Fruit fly (Drosophila melanogaster) whole organism, embryonic: ENCODE measurements around the gene zuc.
A peak's percentile ranks its signal among the peaks of the same experiment; 100 is the strongest.

Source experiments
- CG10979 ChIP-seq: fragments of 200-800 bp; sonication (Bioruptor generic); optimal IDR thresholded peaks from 2 replicates; lab custom pipeline; 2018; ENCODE audit warnings: missing biosample characterization, mild to moderate bottlenecking, missing genetic modification characterization, moderate library complexity
- CG11247 ChIP-seq: fragments of 200-800 bp; sonication (Bioruptor generic); IDR thresholded peaks from 2 replicates; pipeline ENCODE4 v1.3.6; 2022; ENCODE audit warnings: missing biosample characterization, missing genetic modification characterization
- CG11560 ChIP-seq: fragments of 200-800 bp; sonication (Bioruptor generic); IDR thresholded peaks from 3 replicates; pipeline ENCODE4 v1.3.6; 2022; ENCODE audit warnings: missing biosample characterization, missing genetic modification characterization
- CG12391 ChIP-seq: fragments of 200-800 bp; sonication (Bioruptor generic); optimal IDR thresholded peaks from 3 replicates; lab custom pipeline; 2018; ENCODE audit warnings: missing biosample characterization, mild to moderate bottlenecking, missing genetic modification characterization, moderate library complexity
- CG15073 ChIP-seq: fragments of 200-800 bp; sonication (Bioruptor generic); optimal IDR thresholded peaks from 2 replicates; lab custom pipeline; 2016; ENCODE audit warnings: missing biosample characterization, missing genetic modification characterization
- CG15479 ChIP-seq: fragments of 200-800 bp; sonication (Bioruptor generic); optimal IDR thresholded peaks from 3 replicates; lab custom pipeline; 2019; ENCODE audit warnings: missing biosample characterization, mild to moderate bottlenecking, missing genetic modification characterization, moderate library complexity
- CG1603 ChIP-seq: fragments of 200-800 bp; sonication (Bioruptor generic); optimal IDR thresholded peaks from 2 replicates; lab custom pipeline; 2019; ENCODE audit warnings: missing biosample characterization, mild to moderate bottlenecking, missing genetic modification characterization, moderate library complexity
- CG1647 ChIP-seq: fragments of 200-800 bp; sonication (Bioruptor generic); optimal IDR thresholded peaks from 3 replicates; lab custom pipeline; 2016; ENCODE audit warnings: missing biosample characterization, missing genetic modification characterization
- CG16813 ChIP-seq: fragments of 200-800 bp; sonication (Bioruptor generic); IDR thresholded peaks from 3 replicates; pipeline ENCODE4 v1.3.6; 2022; ENCODE audit warnings: missing biosample characterization, missing genetic modification characterization; ENCODE audit not compliant: partially characterized antibody
- CG18011 ChIP-seq: fragments of 200-800 bp; sonication (Bioruptor generic); optimal IDR thresholded peaks from 2 replicates; lab custom pipeline; 2017; ENCODE audit warnings: missing biosample characterization, missing genetic modification characterization, mild to moderate bottlenecking, moderate library complexity, missing genotype
- CG1832 ChIP-seq: fragments of 200-800 bp; sonication (Bioruptor generic); optimal IDR thresholded peaks from 2 replicates; lab custom pipeline; 2017; ENCODE audit warnings: missing biosample characterization, mild to moderate bottlenecking, missing genetic modification characterization, inconsistent platforms
- CG30020 ChIP-seq: fragments of 200-800 bp; optimal IDR thresholded peaks from 2 replicates; lab custom pipeline; 2019; ENCODE audit warnings: missing biosample characterization, mild to moderate bottlenecking, missing genetic modification characterization, moderate library complexity
- CG31388 ChIP-seq: fragments of 200-800 bp; sonication (Bioruptor generic); optimal IDR thresholded peaks from 2 replicates; lab custom pipeline; 2016; ENCODE audit warnings: missing biosample characterization, missing genetic modification characterization
- CG34224 ChIP-seq: fragments of 200-800 bp; sonication (Bioruptor generic); IDR thresholded peaks from 3 replicates; pipeline ENCODE4 v1.3.6; 2022; ENCODE audit warnings: missing biosample characterization, missing genetic modification characterization; ENCODE audit not compliant: partially characterized antibody
- CG3847 ChIP-seq: fragments of 200-800 bp; sonication (Bioruptor generic); IDR thresholded peaks from 2 replicates; pipeline ENCODE4 v1.3.6; 2022; ENCODE audit warnings: missing biosample characterization, missing genetic modification characterization
- CG4360 ChIP-seq: fragments of 200-800 bp; sonication (Bioruptor generic); IDR thresholded peaks from 2 replicates; pipeline ENCODE4 v1.3.6; 2022; ENCODE audit warnings: missing biosample characterization, missing genetic modification characterization
- CG4730 ChIP-seq: fragments of 200-800 bp; sonication (Bioruptor generic); IDR thresholded peaks from 2 replicates; pipeline ENCODE4 v1.3.6; 2022; ENCODE audit warnings: missing biosample characterization, missing genetic modification characterization
- CG4854 ChIP-seq: fragments of 200-800 bp; sonication (Bioruptor generic); optimal IDR thresholded peaks from 2 replicates; lab custom pipeline; 2016; ENCODE audit warnings: missing biosample characterization, missing genetic modification characterization, inconsistent platforms
- CG7556 ChIP-seq: fragments of 200-800 bp; sonication (Bioruptor generic); optimal IDR thresholded peaks from 2 replicates; lab custom pipeline; 2017; ENCODE audit warnings: missing biosample characterization, mild to moderate bottlenecking, missing genetic modification characterization
- CG7839 ChIP-seq: fragments of 200-800 bp; sonication (Bioruptor generic); optimal IDR thresholded peaks from 3 replicates; lab custom pipeline; 2018; ENCODE audit warnings: missing biosample characterization, mild to moderate bottlenecking, missing genetic modification characterization, moderate library complexity
- CG8089 ChIP-seq: fragments of 200-800 bp; sonication (Bioruptor generic); optimal IDR thresholded peaks from 3 replicates; lab custom pipeline; 2016; ENCODE audit warnings: missing biosample characterization, missing genetic modification characterization
- D19A ChIP-seq: fragments of 200-800 bp; optimal IDR thresholded peaks from 3 replicates; lab custom pipeline; 2019; ENCODE audit warnings: missing biosample characterization, mild to moderate bottlenecking, missing genetic modification characterization, moderate library complexity
- Dek ChIP-seq: fragments of 200-800 bp; sonication (Bioruptor generic); optimal IDR thresholded peaks from 3 replicates; lab custom pipeline; 2019; ENCODE audit warnings: missing biosample characterization, mild to moderate bottlenecking, missing genetic modification characterization, moderate library complexity
- Hand ChIP-seq: fragments of 200-800 bp; sonication (Bioruptor generic); optimal IDR thresholded peaks from 2 replicates; lab custom pipeline; 2017; ENCODE audit warnings: mild to moderate bottlenecking, missing biosample characterization, missing genetic modification reagents, missing genetic modification characterization
- Hr78 ChIP-seq, 2 experiments: fragments of 200-800 bp in 1 of 2; fragments of >200 bp in 1 of 2; sonication (Bioruptor generic) in 1 of 2; optimal IDR thresholded peaks; 2 replicates each; lab custom pipeline; 2017 to 2019; ENCODE audit warnings: missing biosample characterization in 2 of 2, missing genetic modification characterization in 2 of 2, mild to moderate bottlenecking in 1 of 2, moderate library complexity in 1 of 2
- Rx ChIP-seq: fragments of 200-800 bp; sonication (Bioruptor generic); IDR thresholded peaks from 2 replicates; pipeline ENCODE4 v1.3.6; 2022; ENCODE audit warnings: missing biosample characterization, missing genetic modification characterization
- amos ChIP-seq: fragments of 200-800 bp; sonication (Bioruptor generic); IDR thresholded peaks from 2 replicates; pipeline ENCODE4 v1.3.6; 2022; ENCODE audit warnings: missing biosample characterization, missing genetic modification characterization; ENCODE audit not compliant: partially characterized antibody
- bowl ChIP-seq: fragments of 200-800 bp; sonication (Bioruptor generic); IDR thresholded peaks from 2 replicates; pipeline ENCODE4 v1.3.6; 2022; ENCODE audit warnings: missing biosample characterization, missing genetic modification characterization
- br ChIP-seq: fragments of >200 bp; optimal IDR thresholded peaks from 2 replicates; lab custom pipeline; 2017
- cad ChIP-seq: fragments of >200 bp; optimal IDR thresholded peaks from 2 replicates; lab custom pipeline; 2017; ENCODE audit warnings: missing biosample characterization, missing genetic modification characterization
- cg ChIP-seq: fragments of 200-800 bp; sonication (Bioruptor generic); optimal IDR thresholded peaks from 3 replicates; lab custom pipeline; 2019; ENCODE audit warnings: missing biosample characterization, mild to moderate bottlenecking, missing genetic modification characterization, moderate library complexity
- dimm ChIP-seq: fragments of 200-800 bp; sonication (Bioruptor generic); IDR thresholded peaks from 2 replicates; pipeline ENCODE4 v1.3.6; 2022; ENCODE audit warnings: missing biosample characterization, missing genetic modification characterization
- fru ChIP-seq: fragments of >200 bp; optimal IDR thresholded peaks from 2 replicates; lab custom pipeline; 2017
- gem ChIP-seq: fragments of 200-800 bp; sonication (Bioruptor generic); optimal IDR thresholded peaks from 2 replicates; lab custom pipeline; 2019; ENCODE audit warnings: missing biosample characterization, mild to moderate bottlenecking, missing genetic modification characterization, moderate library complexity
- gfzf ChIP-seq: fragments of 200-800 bp; sonication (Bioruptor generic); optimal IDR thresholded peaks from 2 replicates; lab custom pipeline; 2016; ENCODE audit warnings: missing biosample characterization, mild to moderate bottlenecking, missing genetic modification characterization, moderate library complexity
- ind ChIP-seq: fragments of 200-800 bp; sonication (Bioruptor generic); optimal IDR thresholded peaks from 3 replicates; lab custom pipeline; 2016; ENCODE audit warnings: missing biosample characterization, missing genetic modification characterization
- jigr1 ChIP-seq: fragments of 200-800 bp; sonication (Bioruptor generic); IDR thresholded peaks from 3 replicates; pipeline ENCODE4 v1.3.6; 2022; ENCODE audit warnings: missing biosample characterization, missing genetic modification characterization
- kah ChIP-seq: fragments of 200-800 bp; sonication (Bioruptor generic); optimal IDR thresholded peaks from 2 replicates; lab custom pipeline; 2018; ENCODE audit warnings: missing biosample characterization, mild to moderate bottlenecking, missing genetic modification characterization
- knrl ChIP-seq: fragments of 200-800 bp; sonication (Bioruptor generic); IDR thresholded peaks from 3 replicates; pipeline ENCODE4 v1.3.6; 2022; ENCODE audit warnings: missing biosample characterization, missing genetic modification characterization; ENCODE audit not compliant: partially characterized antibody
- maf-S ChIP-seq: fragments of 200-800 bp; sonication (Bioruptor generic); optimal IDR thresholded peaks from 2 replicates; lab custom pipeline; 2016; ENCODE audit warnings: missing biosample characterization, missing genetic modification characterization
- pb ChIP-seq: fragments of 200-800 bp; sonication (Bioruptor generic); optimal IDR thresholded peaks from 3 replicates; lab custom pipeline; 2016; ENCODE audit warnings: missing biosample characterization, missing genetic modification characterization
- pho ChIP-seq: fragments of 200-800 bp; sonication (Bioruptor generic); optimal IDR thresholded peaks from 2 replicates; lab custom pipeline; 2016; ENCODE audit warnings: missing biosample characterization, missing genetic modification characterization
- phol ChIP-seq: fragments of 200-800 bp; sonication (Bioruptor generic); optimal IDR thresholded peaks from 3 replicates; lab custom pipeline; 2018; ENCODE audit warnings: missing biosample characterization, mild to moderate bottlenecking, missing genetic modification characterization, moderate library complexity
- pnt ChIP-seq: fragments of 200-800 bp; sonication (Bioruptor generic); optimal IDR thresholded peaks from 3 replicates; lab custom pipeline; 2016; ENCODE audit warnings: missing biosample characterization, missing genetic modification characterization
- pros ChIP-seq: fragments of 200-800 bp; sonication (Bioruptor generic); optimal IDR thresholded peaks from 3 replicates; lab custom pipeline; 2019; ENCODE audit warnings: missing biosample characterization, mild to moderate bottlenecking, missing genetic modification characterization, moderate library complexity
- sens ChIP-seq: fragments of 200-800 bp; sonication (Bioruptor generic); peaks from one replicate; lab custom pipeline; 2016; ENCODE audit warnings: missing biosample characterization, missing genetic modification characterization
- sima ChIP-seq: fragments of 200-800 bp; sonication (Bioruptor generic); optimal IDR thresholded peaks from 2 replicates; lab custom pipeline; 2016; ENCODE audit warnings: missing biosample characterization, missing genetic modification characterization
- sr ChIP-seq: fragments of 200-800 bp; sonication (Bioruptor generic); IDR thresholded peaks from 3 replicates; pipeline ENCODE4 v1.3.6; 2022; ENCODE audit warnings: missing biosample characterization, missing genetic modification characterization
- ssp ChIP-seq: fragments of 200-800 bp; sonication (Bioruptor generic); IDR thresholded peaks from 2 replicates; pipeline ENCODE4 v1.3.6; 2022; ENCODE audit warnings: missing biosample characterization, missing genetic modification characterization
- unpg ChIP-seq: fragments of 200-800 bp; sonication (Bioruptor generic); optimal IDR thresholded peaks from 3 replicates; lab custom pipeline; 2018; ENCODE audit warnings: missing biosample characterization, mild to moderate bottlenecking, missing genetic modification characterization, moderate library complexity
- zen2 ChIP-seq: fragments of 200-800 bp; sonication (Bioruptor generic); IDR thresholded peaks from 3 replicates; pipeline ENCODE4 v1.3.6; 2022; ENCODE audit warnings: missing biosample characterization, missing genetic modification characterization; ENCODE audit not compliant: partially characterized antibody

Gene zuc

DNA sequence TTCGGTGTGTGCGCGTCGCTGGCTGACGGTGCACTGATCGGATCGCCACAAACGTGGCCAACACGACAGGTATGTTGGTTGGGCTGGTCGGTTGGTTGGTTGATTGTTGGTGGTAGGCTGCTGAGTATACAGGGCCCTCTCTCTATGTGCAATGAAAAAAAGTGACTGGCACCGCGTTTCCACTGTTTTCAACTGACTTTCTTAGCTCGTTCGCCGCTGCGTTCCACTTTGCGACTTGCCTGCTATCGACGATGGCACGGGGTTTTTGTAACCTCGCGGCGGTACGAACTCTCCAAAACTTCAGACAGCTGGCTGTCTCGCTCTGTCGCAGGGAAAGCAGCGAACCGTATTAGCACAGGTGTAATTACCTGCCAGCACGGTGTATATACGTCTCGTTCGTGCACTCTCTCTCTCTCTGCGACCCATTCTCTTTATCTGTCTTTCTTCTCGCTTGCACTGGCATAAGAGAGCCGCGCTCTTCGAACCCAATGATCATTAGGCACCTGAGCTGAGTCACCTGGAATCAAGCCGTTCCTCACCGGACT lies 18.8 kb downstream of the zuc start (continued):
- TF ChIP-seq amos (GFP tag; lab: Robert Waterston, UW): peak; percentile 43; the same call in 1 of the 2 replicates
- no peak for TF ChIP-seq CG11560
- TF ChIP-seq cg: peak; percentile 8
- no peak for TF ChIP-seq gem
- no peak for TF ChIP-seq CG4730 (GFP tag; lab: Robert Waterston, UW)
- TF ChIP-seq Rx (GFP tag; lab: Robert Waterston, UW): no peak
- peak; percentile 62 for TF ChIP-seq pros (GFP tag; lab: Kevin White, UChicago)
- TF ChIP-seq sima (GFP tag; lab: Kevin White, UChicago): no peak
- TF ChIP-seq ind (GFP tag; lab: Kevin White, UChicago): no peak
- no peak for TF ChIP-seq CG4854 (GFP tag; lab: Kevin White, UChicago)
- no peak for TF ChIP-seq CG3847 (GFP tag; lab: Robert Waterston, UW)
- peak; percentile 27; the same call in 1 of the 3 replicates for TF ChIP-seq CG16813 (GFP tag; lab: Robert Waterston, UW)
- no peak for TF ChIP-seq Dek (tag; lab: Kevin White, UChicago)
- no peak for TF ChIP-seq Hand
- TF ChIP-seq CG11247 (GFP tag; lab: Robert Waterston, UW): peak; percentile 28; the same call in 1 of the 2 replicates
- no peak for TF ChIP-seq pnt (GFP tag; lab: Kevin White, UChicago)
- no peak for TF ChIP-seq kah
- TF ChIP-seq phol (tag; lab: Kevin White, UChicago): no peak
- TF ChIP-seq maf-S: no peak
- TF ChIP-seq sr (GFP tag; lab: Robert Waterston, UW): no peak
- TF ChIP-seq CG7839 (tag; lab: Kevin White, UChicago): no peak
- TF ChIP-seq CG30020 (tag; lab: Kevin White, UChicago): no peak
- TF ChIP-seq CG18011 (GFP tag; lab: Kevin White, UChicago): no peak
- TF ChIP-seq cad (GFP tag; lab: Kevin White, UChicago): no peak
- no peak for TF ChIP-seq CG31388 (GFP tag; lab: Kevin White, UChicago)
- TF ChIP-seq CG15073: no peak
- no peak for TF ChIP-seq gfzf (GFP tag; lab: Kevin White, UChicago)
- TF ChIP-seq CG8089 (GFP tag; lab: Kevin White, UChicago): no peak
- no peak for TF ChIP-seq CG7556
- TF ChIP-seq pb (GFP tag; lab: Kevin White, UChicago): peak; percentile 59
- no peak for TF ChIP-seq zen2 (GFP tag; lab: Robert Waterston, UW)
- TF ChIP-seq dimm: no peak
- TF ChIP-seq CG1603 (tag; lab: Kevin White, UChicago): peak; percentile 9
- no peak for TF ChIP-seq pho (GFP tag; lab: Kevin White, UChicago)
- TF ChIP-seq ssp: no peak
- TF ChIP-seq CG1647 (GFP tag; lab: Kevin White, UChicago): peak; percentile 58
- no peak for TF ChIP-seq CG10979
- TF ChIP-seq knrl (GFP tag; lab: Robert Waterston, UW): peak; percentile 43; the same call in 1 of the 3 replicates
- TF ChIP-seq CG12391: no peak
- TF ChIP-seq CG1832 (GFP tag; lab: Kevin White, UChicago): peak; percentile 92
- peak; percentile 30 for TF ChIP-seq unpg (GFP tag; lab: Kevin White, UChicago)
- TF ChIP-seq jigr1 (GFP tag; lab: Robert Waterston, UW): no peak
- no peak; the same call in 1 of the 2 replicates for TF ChIP-seq bowl (GFP tag; lab: Robert Waterston, UW)
- peak in 1 of 2 experiments; percentile 50 for TF ChIP-seq Hr78 (GFP tag; optimal IDR thresholded peaks at IDR 0.05; lab: Kevin White, UChicago)
- TF ChIP-seq CG15479: peak; percentile 43
- no peak for TF ChIP-seq D19A (tag; lab: Kevin White, UChicago)
- TF ChIP-seq CG34224 (GFP tag; lab: Robert Waterston, UW): no peak
- TF ChIP-seq fru (lab: Kevin White, UChicago): no peak
- TF ChIP-seq br: no peak
- peak; percentile 42 for TF ChIP-seq CG4360 (GFP tag; lab: Robert Waterston, UW)
- TF ChIP-seq sens: no peak
